Fruit fly (Drosophila melanogaster): ENCODE measurements around the gene sds22.

DNA sequence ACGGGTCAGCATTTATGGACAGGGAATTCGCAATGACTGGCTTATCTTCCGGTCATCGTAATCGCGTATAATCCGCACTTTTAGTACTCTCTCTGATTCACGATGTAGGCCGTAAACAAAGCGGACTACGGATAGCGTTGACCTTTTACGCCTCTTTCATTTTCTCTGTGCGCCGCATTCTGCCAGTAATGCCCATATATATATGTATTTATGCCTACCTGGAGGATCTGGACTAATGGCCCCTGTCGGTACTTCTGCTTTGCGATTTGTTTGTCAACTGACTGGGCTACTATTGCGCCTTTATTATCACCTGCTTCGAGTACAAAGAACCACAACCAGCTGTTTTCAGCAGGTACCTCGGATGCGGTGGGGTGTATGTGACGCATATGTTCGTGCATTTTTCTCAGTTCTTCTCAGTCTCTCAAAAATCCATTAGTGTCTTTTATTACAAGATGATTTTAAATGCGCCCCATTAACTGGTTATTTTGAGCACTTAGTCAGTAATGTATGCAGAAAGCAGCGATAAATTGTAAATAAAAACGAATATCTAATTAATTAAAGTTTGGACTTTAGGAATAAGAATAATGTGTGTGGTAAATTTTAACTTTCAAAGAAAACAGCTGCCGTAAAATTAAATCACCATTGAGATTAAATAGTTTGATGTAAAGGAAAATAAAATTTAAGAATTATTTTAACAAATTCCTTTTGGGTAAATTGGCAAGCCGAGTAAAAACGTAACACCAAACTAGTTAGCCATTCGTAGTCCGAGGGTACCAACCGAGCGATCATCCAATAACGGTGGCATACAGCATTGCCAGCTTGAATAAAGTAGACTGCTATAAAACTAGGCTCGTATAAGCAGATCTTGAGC lies 3.2 kb downstream of the sds22 start, which contains the start of gene CREG:
- no peak for TF ChIP-seq psq (GFP tag; optimal IDR thresholded peaks at IDR 0.05)
- no peak for TF ChIP-seq sna (GFP tag; IDR thresholded peaks at IDR 0.05; ENCODE audit: partially characterized antibody)
- TF ChIP-seq ftz-f1 (GFP tag; optimal IDR thresholded peaks at IDR 0.05) = no peak
- no peak for TF ChIP-seq Adf1 (GFP tag; IDR thresholded peaks at IDR 0.05)
- TF ChIP-seq ham (GFP tag; IDR thresholded peaks at IDR 0.05) = no peak
- no peak for TF ChIP-seq Mad (GFP tag; optimal IDR thresholded peaks at IDR 0.05)
- no peak for TF ChIP-seq CTCF (GFP tag; optimal IDR thresholded peaks at IDR 0.05)
- no peak for TF ChIP-seq Dp (GFP tag; optimal IDR thresholded peaks at IDR 0.05)

All from whole organism, embryonic.